Fruit fly (Drosophila melanogaster): Measurements from ENCODE around the gene CG4367.

CG4367 gene

DNA sequence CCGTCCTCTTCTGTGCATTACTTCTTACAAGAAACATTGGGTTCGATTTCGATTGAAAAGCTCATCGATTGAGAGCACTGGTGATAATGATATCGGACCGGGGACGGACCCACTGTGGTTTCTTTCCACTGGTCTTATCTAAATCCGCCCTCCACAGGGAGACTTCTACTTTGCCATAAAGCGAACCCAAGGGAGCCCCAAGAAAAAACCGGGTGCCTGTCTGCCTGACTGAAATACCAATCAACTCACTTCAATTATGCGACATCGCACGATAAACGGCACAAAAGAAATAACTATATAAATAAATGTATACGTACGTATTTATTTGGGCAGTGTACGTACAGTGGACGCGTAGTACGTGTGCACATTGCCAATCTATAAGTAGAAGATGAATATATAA is 40.0 kb downstream of the CG4367 start (continued):
- TF ChIP-seq Atf3 (GFP tag; optimal IDR thresholded peaks at IDR 0.05) (no peak), CG12769 (tag; optimal IDR thresholded peaks at IDR 0.05) (peak; percentile 88), sug (tag; optimal IDR thresholded peaks at IDR 0.05) (peak; percentile 53), vvl (GFP tag; IDR thresholded peaks at IDR 0.05) (peak; percentile 48), lab (GFP tag; optimal IDR thresholded peaks at IDR 0.05) (peak; percentile 26), Ets65A (GFP tag) (peak; percentile 87), ap (GFP tag; IDR thresholded peaks at IDR 0.05) (no peak), CG7556 (GFP tag; optimal IDR thresholded peaks at IDR 0.05) (no peak), exex (tag; optimal IDR thresholded peaks at IDR 0.05) (peak; percentile 77), CG32532 (GFP tag; IDR thresholded peaks at IDR 0.05) (peak; percentile 5; the same call in 1 of the 2 replicates)

DNA sequence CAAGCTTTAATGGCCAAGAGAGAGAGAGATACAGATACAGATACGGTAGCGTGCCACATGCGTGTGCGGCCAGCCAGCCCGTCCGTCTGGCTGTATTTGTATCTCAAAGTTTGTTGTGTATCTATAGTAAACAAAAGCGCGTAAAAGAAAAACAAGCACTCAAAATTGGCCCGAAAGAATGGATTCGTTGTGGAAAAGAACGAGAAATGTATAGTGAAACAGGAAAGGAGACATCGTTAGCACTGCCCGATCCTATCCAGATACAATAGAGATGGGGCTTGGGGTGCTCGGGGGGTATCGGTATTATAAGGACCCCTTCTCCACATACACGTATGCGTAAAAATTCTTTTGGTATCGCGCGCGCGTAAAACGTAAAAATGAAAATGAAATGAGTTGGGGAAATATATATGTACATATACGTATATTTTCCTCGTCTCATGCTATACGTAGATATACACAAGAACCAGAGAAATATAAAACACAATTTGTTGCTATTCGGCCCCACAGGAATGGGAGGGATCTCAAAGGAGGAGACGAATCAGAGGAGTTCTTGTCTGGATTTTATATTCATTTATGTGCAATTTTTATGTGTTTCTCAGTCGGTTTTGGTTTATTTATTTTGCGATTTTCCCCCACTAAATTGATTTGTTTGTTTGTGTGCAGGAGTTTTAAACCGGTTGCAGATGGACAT is 40.8 kb downstream of the CG4367 start:
- no peak for TF ChIP-seq chn (GFP tag; optimal IDR thresholded peaks at IDR 0.05)
- no peak for TF ChIP-seq CG3726 (GFP tag; IDR thresholded peaks at IDR 0.05)
- no peak for TF ChIP-seq fru (optimal IDR thresholded peaks at IDR 0.05)
- TF ChIP-seq maf-S (GFP tag; optimal IDR thresholded peaks at IDR 0.05), result no peak
- TF ChIP-seq Hmr (GFP tag; optimal IDR thresholded peaks at IDR 0.05), result peak; percentile 14
- TF ChIP-seq CG3995 (GFP tag; optimal IDR thresholded peaks at IDR 0.05), result no peak
- no peak for TF ChIP-seq ttk (GFP tag; IDR thresholded peaks at IDR 0.05)
- TF ChIP-seq Dfd (GFP tag; optimal IDR thresholded peaks at IDR 0.05), result no peak
- no peak for TF ChIP-seq ems (GFP tag; optimal IDR thresholded peaks at IDR 0.05)
- TF ChIP-seq bbx (GFP tag; IDR thresholded peaks at IDR 0.05; ENCODE audit: partially characterized antibody), result no peak
- peak; percentile 61; the same call in 1 of the 2 replicates for TF ChIP-seq CG32767 (GFP tag; IDR thresholded peaks at IDR 0.05)
- TF ChIP-seq CG15601 (tag; optimal IDR thresholded peaks at IDR 0.05), result peak; percentile 29
- no peak for TF ChIP-seq Dad (GFP tag; optimal IDR thresholded peaks at IDR 0.05)
- TF ChIP-seq CG32532 (GFP tag; IDR thresholded peaks at IDR 0.05), result 0 out of 2 replicates have a peak, but pooled peaks have one; percentile 5
- TF ChIP-seq cg (GFP tag; optimal IDR thresholded peaks at IDR 0.05), result peak; percentile 55
- TF ChIP-seq CG10147 (GFP tag; optimal IDR thresholded peaks at IDR 0.05), result peak; percentile 17
- peak; percentile 36 for TF ChIP-seq CG15011 (GFP tag; optimal IDR thresholded peaks at IDR 0.05)
- peak; percentile 46 for TF ChIP-seq CG11723 (GFP tag; optimal IDR thresholded peaks at IDR 0.05)
- peak; percentile 16 for TF ChIP-seq gcm (GFP tag; optimal IDR thresholded peaks at IDR 0.05)
- TF ChIP-seq MBD-R2 (GFP tag; IDR thresholded peaks at IDR 0.05), result no peak
- peak; percentile 0 for TF ChIP-seq CG12236 (GFP tag; optimal IDR thresholded peaks at IDR 0.05)
- no peak for TF ChIP-seq CG10959 (GFP tag; IDR thresholded peaks at IDR 0.05)
- no peak for TF ChIP-seq ash1 (GFP tag; optimal IDR thresholded peaks at IDR 0.05)
- TF ChIP-seq pan (optimal IDR thresholded peaks at IDR 0.05), result no peak
- peak in 1 of 2 experiments; percentile 6 for TF ChIP-seq pan (GFP tag; optimal IDR thresholded peaks at IDR 0.05 in 1 of 2, IDR thresholded peaks at IDR 0.05 in 1 of 2)
- no peak for TF ChIP-seq CG17912 (GFP tag; optimal IDR thresholded peaks at IDR 0.05)
- no peak for TF ChIP-seq CG17328 (GFP tag; IDR thresholded peaks at IDR 0.05)
- TF ChIP-seq Optix (GFP tag; IDR thresholded peaks at IDR 0.05), result no peak
- TF ChIP-seq Deaf1 (tag; optimal IDR thresholded peaks at IDR 0.05), result peak; percentile 5
- TF ChIP-seq CG7987 (GFP tag; optimal IDR thresholded peaks at IDR 0.05), result peak; percentile 67
- TF ChIP-seq grn (GFP tag; optimal IDR thresholded peaks at IDR 0.05), result peak; percentile 38
- TF ChIP-seq CG2202 (tag; optimal IDR thresholded peaks at IDR 0.05), result peak; percentile 52
- peak; percentile 35 for TF ChIP-seq salm (tag; optimal IDR thresholded peaks at IDR 0.05)
- TF ChIP-seq onecut (GFP tag; IDR thresholded peaks at IDR 0.05), result peak; percentile 15; the same call in 1 of the 2 replicates
- TF ChIP-seq luna (GFP tag; optimal IDR thresholded peaks at IDR 0.05), result no peak
- TF ChIP-seq HmgZ (tag; optimal IDR thresholded peaks at IDR 0.05), result peak; percentile 21
- no peak for TF ChIP-seq Trl (optimal IDR thresholded peaks at IDR 0.05)
- TF ChIP-seq Trl (GFP tag; optimal IDR thresholded peaks at IDR 0.05), result peak; percentile 28
- no peak for TF ChIP-seq CG3838 (GFP tag; optimal IDR thresholded peaks at IDR 0.05)
- TF ChIP-seq twi (tag; optimal IDR thresholded peaks at IDR 0.05), result peak; percentile 47
- peak; percentile 28 for TF ChIP-seq nom (GFP tag; optimal IDR thresholded peaks at IDR 0.05)
